Fruit fly (Drosophila melanogaster) whole organism: ENCODE data around the gene CG42751.

Source experiments
- CG8478 ChIP-seq: fragments of >200 bp; optimal IDR thresholded peaks from 2 replicates; lab custom pipeline; 2018; ENCODE audit warnings: inconsistent platforms
- Dll ChIP-seq: fragments of >200 bp; optimal IDR thresholded peaks from 2 replicates; lab custom pipeline; 2017
- EcR ChIP-seq, 2 experiments: fragments of >200 bp; optimal IDR thresholded peaks; 2 replicates each; lab custom pipeline; 2017; ENCODE audit warnings: missing biosample characterization in 2 of 2, missing genetic modification characterization in 2 of 2, missing genetic modification reagents in 2 of 2
- pan ChIP-seq: fragments of >200 bp; optimal IDR thresholded peaks from 2 replicates; lab custom pipeline; 2017
- psq ChIP-seq: fragments of >200 bp; optimal IDR thresholded peaks from 2 replicates; lab custom pipeline; 2017
- usp ChIP-seq: fragments of >200 bp; optimal IDR thresholded peaks from 2 replicates; lab custom pipeline; 2017; ENCODE audit warnings: missing biosample characterization, missing genetic modification characterization, mixed read lengths

DNA sequence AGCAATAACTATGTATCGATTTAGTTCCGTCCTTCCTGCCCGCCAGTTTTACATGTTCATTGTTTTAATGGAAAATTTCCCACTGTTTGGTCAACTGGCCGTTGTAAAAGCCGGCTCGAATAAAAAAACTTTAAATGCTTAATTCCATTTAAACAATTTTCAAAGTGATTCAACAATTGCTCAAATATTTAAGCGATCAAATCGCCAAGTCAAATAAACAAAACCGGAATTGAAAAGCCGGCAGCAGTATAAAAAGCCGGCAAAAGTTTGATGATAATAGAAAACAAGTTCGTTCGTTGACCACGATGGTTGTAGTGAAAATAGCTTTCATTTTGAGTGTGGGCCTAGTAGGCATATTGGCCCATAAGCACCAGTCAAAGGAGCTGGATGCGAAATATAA lies 6.3 kb upstream of the CG42751 start, which contains the start of gene Mal-B1:
- TF ChIP-seq Dll (lab: Kevin White, UChicago) (no peak), CG8478 (lab: Kevin White, UChicago) (no peak), usp (no peak), pan (lab: Kevin White, UChicago) (no peak), psq (lab: Kevin White, UChicago) (no peak), EcR (GFP tag; optimal IDR thresholded peaks at IDR 0.05; lab: Kevin White, UChicago) (no peak)
